Worm (Caenorhabditis elegans): ENCODE measurements around the gene F11D11.6.

- no peak for TF ChIP-seq med-1 (GFP tag; optimal IDR thresholded peaks at IDR 0.05; ENCODE audit: insufficient read depth)
- TF ChIP-seq ztf-23 (GFP tag; IDR thresholded peaks at IDR 0.05) = no peak
- no peak for TF ChIP-seq flt-1 (GFP tag; IDR thresholded peaks at IDR 0.05)
- TF ChIP-seq T22C8.4 (GFP tag; IDR thresholded peaks at IDR 0.05) = no peak
- TF ChIP-seq tab-1 (GFP tag; IDR thresholded peaks at IDR 0.05) = no peak
- TF ChIP-seq ztf-29 (GFP tag; IDR thresholded peaks at IDR 0.05) = no peak
- no peak for TF ChIP-seq ref-1 (GFP tag; conservative IDR thresholded peaks at IDR 0.05)
Measured at ce11 chrV:18711362-18711761, 41.6 kb downstream of the F11D11.6 start.
